Worm (Caenorhabditis elegans) whole organism, L1 larva: ENCODE measurements around the gene F49H6.17.

ENCODE experiments used
- C34B4.2 ChIP-seq: sonication (generic microtip); optimal IDR thresholded peaks from 2 replicates; lab custom pipeline; 2017; ENCODE audit warnings: mild to moderate bottlenecking, missing genetic modification characterization, missing compliant biosample characterization
- Y116A8C.19 ChIP-seq: sonication (generic microtip); optimal IDR thresholded peaks from 2 replicates; lab custom pipeline; 2016; ENCODE audit warnings: missing compliant biosample characterization, missing genetic modification characterization, borderline replicate concordance
- aha-1 ChIP-seq: fragments of 150-350 bp; optimal IDR thresholded peaks from 2 replicates; lab custom pipeline; 2014; ENCODE audit warnings: missing biosample characterization, missing genetic modification characterization
- aly-2 ChIP-seq: fragments of 150-350 bp; optimal IDR thresholded peaks from 2 replicates; lab custom pipeline; 2014; ENCODE audit warnings: missing biosample characterization, missing genetic modification characterization
- blmp-1 ChIP-seq: fragments of 150-350 bp; optimal IDR thresholded peaks from 2 replicates; lab custom pipeline; 2014; ENCODE audit warnings: missing biosample characterization, missing genetic modification characterization
- ceh-63 ChIP-seq: fragments of 200-800 bp; sonication (Bioruptor generic); optimal IDR thresholded peaks from 2 replicates; lab custom pipeline; 2018; ENCODE audit warnings: mild to moderate bottlenecking, missing genetic modification characterization, missing compliant biosample characterization
- ceh-82 ChIP-seq, 3 experiments: fragments of 150-350 bp in 1 of 3; sonication (generic microtip) in 2 of 3; optimal IDR thresholded peaks; 2 replicates each; lab custom pipeline; 2014 to 2017; ENCODE audit warnings: missing biosample characterization in 3 of 3, missing genetic modification characterization in 3 of 3
- ceh-88 ChIP-seq: fragments of 200-800 bp; sonication (Bioruptor generic); IDR thresholded peaks from 2 replicates; pipeline ENCODE4 v1.3.6; 2022; ENCODE audit warnings: missing genetic modification characterization, missing compliant biosample characterization
- ceh-90 ChIP-seq: sonication (generic microtip); optimal IDR thresholded peaks from 2 replicates; lab custom pipeline; 2016; ENCODE audit warnings: missing genetic modification characterization, missing compliant biosample characterization
- dsc-1 ChIP-seq: sonication (generic microtip); optimal IDR thresholded peaks from 2 replicates; lab custom pipeline; 2016; ENCODE audit warnings: mild to moderate bottlenecking, missing genetic modification characterization, missing compliant biosample characterization
- efl-1 ChIP-seq, 4 experiments: fragments of 150-350 bp; optimal IDR thresholded peaks in 3 of 4; peaks in 1 of 4; 1 replicate in 1 of 4; 2 replicates in 3 of 4; lab custom pipeline; 2014; ENCODE audit warnings: missing biosample characterization in 2 of 4, missing genetic modification characterization in 2 of 4, missing genetic modification reagents in 2 of 4
- efl-3 ChIP-seq: fragments of 200-800 bp; sonication (Bioruptor generic); optimal IDR thresholded peaks from 2 replicates; lab custom pipeline; 2018; ENCODE audit warnings: mild to moderate bottlenecking, missing genetic modification characterization, missing compliant biosample characterization
- elt-2 ChIP-seq: sonication (generic microtip); optimal IDR thresholded peaks from 2 replicates; lab custom pipeline; 2016; ENCODE audit warnings: missing genetic modification characterization, mild to moderate bottlenecking, inconsistent platforms, missing compliant biosample characterization, missing genetic modification reagents
- elt-3 ChIP-seq, 6 experiments: fragments of 150-350 bp in 1 of 6; sonication (generic microtip); optimal IDR thresholded peaks; 2 replicates each; lab custom pipeline; 2017 to 2018; ENCODE audit warnings: missing biosample characterization in 6 of 6, missing genetic modification characterization in 6 of 6, inconsistent platforms in 1 of 6
- ets-5 ChIP-seq: fragments of 200-800 bp; sonication (Bioruptor generic); IDR thresholded peaks from 2 replicates; pipeline ENCODE4 v1.3.6; 2022; ENCODE audit warnings: missing genetic modification characterization, missing compliant biosample characterization
- fkh-4 ChIP-seq: sonication (generic microtip); optimal IDR thresholded peaks from 2 replicates; lab custom pipeline; 2016; ENCODE audit warnings: missing compliant biosample characterization, missing genetic modification characterization, borderline replicate concordance
- fkh-8 ChIP-seq: sonication (generic microtip); optimal IDR thresholded peaks from 2 replicates; lab custom pipeline; 2016; ENCODE audit warnings: mild to moderate bottlenecking, missing genetic modification characterization, missing compliant biosample characterization
- grh-1 ChIP-seq: fragments of 200-800 bp; sonication (Bioruptor generic); IDR thresholded peaks from 2 replicates; pipeline ENCODE4 v1.3.6; 2022; ENCODE audit warnings: missing genetic modification reagents, missing genetic modification characterization, missing compliant biosample characterization
- hlh-4 ChIP-seq: sonication (generic microtip); optimal IDR thresholded peaks from 2 replicates; lab custom pipeline; 2016; ENCODE audit warnings: mild to moderate bottlenecking, missing genetic modification characterization, missing compliant biosample characterization
- hpl-2 ChIP-seq: fragments of 150-350 bp; optimal IDR thresholded peaks from 2 replicates; lab custom pipeline; 2014; ENCODE audit warnings: missing biosample characterization, missing genetic modification reagents, missing genetic modification characterization
- jun-1 ChIP-seq: fragments of 150-350 bp; optimal IDR thresholded peaks from 2 replicates; lab custom pipeline; 2014; ENCODE audit warnings: missing biosample characterization, missing genetic modification reagents, missing genetic modification characterization
- lin-13 ChIP-seq: fragments of 150-350 bp; optimal IDR thresholded peaks from 2 replicates; lab custom pipeline; 2014; ENCODE audit warnings: missing biosample characterization, missing genetic modification reagents, missing genetic modification characterization
- lir-3 ChIP-seq: sonication (generic microtip); optimal IDR thresholded peaks from 2 replicates; lab custom pipeline; 2016; ENCODE audit warnings: mild to moderate bottlenecking, missing genetic modification characterization, moderate library complexity, missing compliant biosample characterization; ENCODE audit not compliant: poor library complexity
- mdl-1 ChIP-seq, 2 experiments: fragments of 150-350 bp; optimal IDR thresholded peaks; 2 replicates each; lab custom pipeline; 2014 to 2017; ENCODE audit warnings: missing biosample characterization in 2 of 2, missing genetic modification characterization in 2 of 2, inconsistent platforms in 1 of 2
- mef-2 ChIP-seq: fragments of 150-350 bp; optimal IDR thresholded peaks from 2 replicates; lab custom pipeline; 2014; ENCODE audit warnings: missing biosample characterization, missing genetic modification characterization
- nhr-11 ChIP-seq: fragments of 150-350 bp; optimal IDR thresholded peaks from 2 replicates; lab custom pipeline; 2014; ENCODE audit warnings: missing biosample characterization, missing genetic modification characterization
- nhr-12 ChIP-seq: sonication (generic microtip); optimal IDR thresholded peaks from 2 replicates; lab custom pipeline; 2017; ENCODE audit warnings: missing biosample characterization, missing genetic modification characterization
- nhr-19 ChIP-seq: fragments of 200-800 bp; sonication (Bioruptor generic); conservative IDR thresholded peaks from 2 replicates; pipeline ENCODE4 v1.3.6; 2022; ENCODE audit warnings: missing genetic modification characterization, missing compliant biosample characterization
- nhr-28 ChIP-seq: fragments of 150-350 bp; optimal IDR thresholded peaks from 2 replicates; lab custom pipeline; 2014; ENCODE audit warnings: missing biosample characterization, missing genetic modification characterization
- nhr-71 ChIP-seq: sonication (generic microtip); optimal IDR thresholded peaks from 2 replicates; lab custom pipeline; 2016; ENCODE audit warnings: mild to moderate bottlenecking, missing genetic modification characterization, moderate library complexity, missing compliant biosample characterization
- nhr-85 ChIP-seq: sonication (generic microtip); peaks from one replicate; lab custom pipeline; 2016; ENCODE audit warnings: missing genetic modification characterization, inconsistent platforms, missing compliant biosample characterization
- pag-3 ChIP-seq: sonication (generic microtip); optimal IDR thresholded peaks from 2 replicates; lab custom pipeline; 2017; ENCODE audit warnings: missing genetic modification characterization, mild to moderate bottlenecking, missing compliant biosample characterization, antibody characterized with exemption, borderline replicate concordance; ENCODE audit not compliant: insufficient read depth
- pax-3 ChIP-seq: fragments of 200-800 bp; sonication (Bioruptor generic); optimal IDR thresholded peaks from 2 replicates; lab custom pipeline; 2018; ENCODE audit warnings: mild to moderate bottlenecking, missing genetic modification characterization, moderate library complexity, missing compliant biosample characterization
- sox-4 ChIP-seq: sonication (generic microtip); optimal IDR thresholded peaks from 2 replicates; lab custom pipeline; 2016; ENCODE audit warnings: missing genetic modification characterization, missing compliant biosample characterization
- sptf-1 ChIP-seq: fragments of 150-350 bp; optimal IDR thresholded peaks from 2 replicates; lab custom pipeline; 2014; ENCODE audit warnings: missing biosample characterization, missing genetic modification characterization
- unc-30 ChIP-seq: sonication (generic microtip); optimal IDR thresholded peaks from 2 replicates; lab custom pipeline; 2017; ENCODE audit warnings: missing biosample characterization, missing genetic modification characterization
- unc-86 ChIP-seq: sonication (generic microtip); optimal IDR thresholded peaks from 2 replicates; lab custom pipeline; 2016; ENCODE audit warnings: missing genetic modification characterization, missing compliant biosample characterization

Gene F49H6.17

ce11 chrV:17030430-17030829, 10.6 kb downstream of the F49H6.17 start:
- TF ChIP-seq dsc-1 (tag; lab: Kevin White, UChicago) (no peak), sox-4 (tag; lab: Kevin White, UChicago) (no peak), fkh-8 (tag; lab: Kevin White, UChicago) (peak; percentile 3), hpl-2 (no peak), hlh-4 (tag; lab: Kevin White, UChicago) (peak; percentile 98), aly-2 (no peak), pax-3 (no peak)

- no peak for TF ChIP-seq efl-3
- TF ChIP-seq sptf-1 (tag; lab: Kevin White, UChicago), result no peak
- TF ChIP-seq nhr-12 (tag; lab: Kevin White, UChicago), result no peak
- TF ChIP-seq lin-13, result no peak
- no peak for TF ChIP-seq ets-5 (GFP tag; lab: Robert Waterston, UW)
- TF ChIP-seq blmp-1 (tag; lab: Kevin White, UChicago), result no peak
- no peak for TF ChIP-seq aly-2
- no peak for TF ChIP-seq nhr-71 (tag; lab: Kevin White, UChicago)
- no peak for TF ChIP-seq elt-3 (tag; optimal IDR thresholded peaks at IDR 0.05; lab: Kevin White, UChicago)
- TF ChIP-seq jun-1 (tag; lab: Kevin White, UChicago), result no peak
- no peak for TF ChIP-seq pag-3 (tag; lab: Kevin White, UChicago)
- no peak for TF ChIP-seq mdl-1 (tag; optimal IDR thresholded peaks at IDR 0.05; lab: Kevin White, UChicago)
These were observed 16.1 kb downstream of the F49H6.17 start, which contains the start of gene srz-94 for ce11 chrV:17035850-17036249. TSS of gene srz-94 (minus strand) at chrV:17035950.

ce11 chrV:17042263-17042662, 22.5 kb downstream of the F49H6.17 start, which contains the start of gene hpo-33:
TSS of gene hpo-33 (plus strand) at chrV:17042563.
- TF ChIP-seq unc-86 (tag; lab: Kevin White, UChicago), result no peak
- TF ChIP-seq efl-1 (optimal IDR thresholded peaks at IDR 0.05; lab: Kevin White, UChicago), result no peak
- peak in 1 of 2 experiments; percentile 44 for TF ChIP-seq efl-1 (GFP tag; optimal IDR thresholded peaks at IDR 0.05 in 1 of 2; lab: Kevin White, UChicago)
- no peak for TF ChIP-seq ceh-88
- TF ChIP-seq nhr-85, result no peak
- no peak for TF ChIP-seq C34B4.2 (tag; lab: Kevin White, UChicago)

- TF ChIP-seq efl-1 (optimal IDR thresholded peaks at IDR 0.05; lab: Kevin White, UChicago), result no peak
- TF ChIP-seq efl-1 (GFP tag; optimal IDR thresholded peaks at IDR 0.05 in 1 of 2; lab: Kevin White, UChicago), result peak in 1 of 2 experiments; percentile 48
- TF ChIP-seq ceh-63 (GFP tag; lab: Kevin White, UChicago), result no peak
- no peak for TF ChIP-seq fkh-4 (tag; lab: Kevin White, UChicago)
These were observed 24.7 kb downstream of the F49H6.17 start, which contains the start of gene F28B1.2 for ce11 chrV:17044500-17044899. TSS of gene F28B1.2 (plus strand) at chrV:17044800.

DNA sequence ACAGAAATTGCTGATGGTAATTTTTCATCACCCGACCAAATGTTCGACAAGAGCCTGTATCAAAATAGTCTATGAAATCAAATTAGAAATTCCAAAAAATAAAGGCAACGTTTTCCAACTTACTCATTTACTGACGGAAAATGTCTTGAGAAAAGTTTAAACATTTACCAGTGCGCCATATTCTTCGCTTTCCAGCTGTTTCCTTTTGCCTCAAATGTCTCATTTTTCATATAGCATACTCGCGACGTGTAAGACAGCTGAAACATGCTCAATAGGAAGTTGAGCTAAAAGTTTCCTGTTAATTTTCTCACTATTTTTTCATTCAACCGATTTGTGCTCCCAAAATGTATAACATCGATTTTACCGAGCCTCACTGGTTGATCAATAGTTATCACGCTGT, 40.2 kb downstream of the F49H6.17 start, which contains the start of gene sri-66:
sri-66 (plus strand) TSS at position 301 of the 400 bp plus-strand sequence.
- TF ChIP-seq jun-1 (tag; lab: Kevin White, UChicago), result no peak
- TF ChIP-seq mdl-1 (tag; optimal IDR thresholded peaks at IDR 0.05; lab: Kevin White, UChicago), result no peak
- TF ChIP-seq ceh-90 (tag; lab: Kevin White, UChicago), result no peak
- no peak for TF ChIP-seq unc-30 (tag; lab: Kevin White, UChicago)
- TF ChIP-seq aha-1, result no peak
- no peak for TF ChIP-seq ceh-82 (tag; optimal IDR thresholded peaks at IDR 0.05; lab: Kevin White, UChicago)
- TF ChIP-seq unc-86 (tag; lab: Kevin White, UChicago), result no peak

ce11 chrV:17061585-17061984, 41.8 kb downstream of the F49H6.17 start, which contains the start of gene F28B1.9:
TSS of gene F28B1.9 (plus strand) at chrV:17061885.
- TF ChIP-seq grh-1 (GFP tag; lab: Robert Waterston, UW), result no peak
- no peak for TF ChIP-seq hpl-2
- TF ChIP-seq nhr-28 (tag; lab: Kevin White, UChicago), result no peak
- no peak for TF ChIP-seq nhr-19 (GFP tag; lab: Robert Waterston, UW)
- no peak for TF ChIP-seq nhr-11
- no peak for TF ChIP-seq mef-2 (tag; lab: Kevin White, UChicago)
- TF ChIP-seq lir-3 (tag; lab: Kevin White, UChicago), result no peak
- no peak for TF ChIP-seq Y116A8C.19 (tag; lab: Kevin White, UChicago)
- TF ChIP-seq sptf-1 (tag; lab: Kevin White, UChicago), result no peak
- no peak for TF ChIP-seq ceh-88
- TF ChIP-seq elt-2 (tag; lab: Kevin White, UChicago), result no peak
